Fruit fly (Drosophila melanogaster): Measurements from ENCODE around the gene Dnah3.

Gene Dnah3

dm6 chr3L:4853070-4853469 lies 8.0 kb upstream of the Dnah3 start:
- TF ChIP-seq fd59A (GFP tag; optimal IDR thresholded peaks at IDR 0.05) (no peak), svp (GFP tag) (peak; percentile 83), vri (GFP tag; optimal IDR thresholded peaks at IDR 0.05) (no peak)

dm6 chr3L:4854153-4854552 lies 6.9 kb upstream of the Dnah3 start:
- TF ChIP-seq Hr39 (GFP tag; optimal IDR thresholded peaks at IDR 0.05) (peak; percentile 37), lz (GFP tag; optimal IDR thresholded peaks at IDR 0.05) (peak; percentile 12), pdm3 (GFP tag; optimal IDR thresholded peaks at IDR 0.05) (no peak), CG31627 (GFP tag; optimal IDR thresholded peaks at IDR 0.05) (peak; percentile 17), CG7368 (GFP tag; optimal IDR thresholded peaks at IDR 0.05) (no peak), Eip75B (GFP tag; optimal IDR thresholded peaks at IDR 0.05) (no peak), CG8632 (GFP tag; optimal IDR thresholded peaks at IDR 0.05) (no peak), Eip78C (GFP tag) (peak; percentile 68), CG3919 (GFP tag; optimal IDR thresholded peaks at IDR 0.05) (no peak), Sox102F (GFP tag; optimal IDR thresholded peaks at IDR 0.05) (no peak), CG6792 (GFP tag; optimal IDR thresholded peaks at IDR 0.05) (peak; percentile 10), fd85E (GFP tag; optimal IDR thresholded peaks at IDR 0.05) (no peak), Smox (GFP tag; optimal IDR thresholded peaks at IDR 0.05) (peak; percentile 13), CG34406 (GFP tag; optimal IDR thresholded peaks at IDR 0.05) (no peak), svp (GFP tag) (peak; percentile 93), topi (GFP tag; optimal IDR thresholded peaks at IDR 0.05) (peak; percentile 25), dsx (GFP tag; optimal IDR thresholded peaks at IDR 0.05; ENCODE audit: poor library complexity, severe bottlenecking) (no peak), CG10631 (GFP tag; optimal IDR thresholded peaks at IDR 0.05) (no peak), CG6163 (GFP tag; IDR thresholded peaks at IDR 0.05) (no peak), OdsH (GFP tag; optimal IDR thresholded peaks at IDR 0.05) (no peak), cyc (GFP tag; optimal IDR thresholded peaks at IDR 0.05) (peak; percentile 19), Hr4 (GFP tag; optimal IDR thresholded peaks at IDR 0.05) (no peak), acj6 (GFP tag; optimal IDR thresholded peaks at IDR 0.05) (no peak), Met (GFP tag; optimal IDR thresholded peaks at IDR 0.05) (peak; percentile 0), CG11762 (GFP tag; optimal IDR thresholded peaks at IDR 0.05; ENCODE audit: insufficient read depth) (no peak), CG6808 (GFP tag; optimal IDR thresholded peaks at IDR 0.05) (no peak), achi (GFP tag; optimal IDR thresholded peaks at IDR 0.05) (no peak)

dm6 chr3L:4855208-4855607 lies 5.9 kb upstream of the Dnah3 start:
- no peak for TF ChIP-seq CG10669 (GFP tag; optimal IDR thresholded peaks at IDR 0.05)
- TF ChIP-seq Eip93F (GFP tag; optimal IDR thresholded peaks at IDR 0.05): no peak
- no peak for TF ChIP-seq dsx (GFP tag; optimal IDR thresholded peaks at IDR 0.05; ENCODE audit: poor library complexity, severe bottlenecking)
- no peak for TF ChIP-seq Eip75B (GFP tag; optimal IDR thresholded peaks at IDR 0.05)
- TF ChIP-seq CG34406 (GFP tag; optimal IDR thresholded peaks at IDR 0.05): no peak
- TF ChIP-seq CG1621 (tag; optimal IDR thresholded peaks at IDR 0.05): no peak
- TF ChIP-seq fkh (GFP tag; optimal IDR thresholded peaks at IDR 0.05): no peak
- TF ChIP-seq fd59A (GFP tag; optimal IDR thresholded peaks at IDR 0.05): no peak
- no peak for TF ChIP-seq CG10631 (GFP tag; optimal IDR thresholded peaks at IDR 0.05)
- TF ChIP-seq CG3032 (tag; optimal IDR thresholded peaks at IDR 0.05): no peak
- no peak for TF ChIP-seq Sox15 (GFP tag; optimal IDR thresholded peaks at IDR 0.05)

dm6 chr3L:4860370-4860769 lies 699 bp upstream of the Dnah3 start, which contains the start of gene CG32235:
Gene CG32235, minus strand, starts transcription at chr3L:4860470.
- no peak for TF ChIP-seq Hr38 (GFP tag; optimal IDR thresholded peaks at IDR 0.05)

- TF ChIP-seq Ets96B (tag; optimal IDR thresholded peaks at IDR 0.05) (no peak), CG11294 (GFP tag; IDR thresholded peaks at IDR 0.05) (no peak), fd85E (GFP tag; optimal IDR thresholded peaks at IDR 0.05) (no peak), CG9139 (GFP tag; optimal IDR thresholded peaks at IDR 0.05) (no peak), CG8632 (GFP tag; optimal IDR thresholded peaks at IDR 0.05) (no peak), Hr39 (GFP tag; optimal IDR thresholded peaks at IDR 0.05) (no peak), CG10669 (GFP tag; optimal IDR thresholded peaks at IDR 0.05) (no peak), dac (GFP tag; optimal IDR thresholded peaks at IDR 0.05) (no peak)
Observed at dm6 chr3L:4896564-4896963, 35.5 kb downstream of the Dnah3 start, which contains the start of gene CG13705. Gene CG13705, plus strand, starts transcription at chr3L:4896864.

Data from whole organism, prepupa.